Worm (Caenorhabditis elegans) whole organism, L3 larva: ENCODE data around the gene str-243.
A peak's percentile ranks its signal among the peaks of the same experiment; 100 is the strongest.

Experiments used
- ZK546.5 ChIP-seq: sonication (generic microtip); optimal IDR thresholded peaks from 2 replicates; lab custom pipeline; 2017; ENCODE audit warnings: missing biosample characterization, missing genetic modification characterization
- ama-1 ChIP-seq: fragments of 150-350 bp; optimal IDR thresholded peaks from 2 replicates; lab custom pipeline; 2018
- ceh-28 ChIP-seq: fragments of 150-350 bp; optimal IDR thresholded peaks from 2 replicates; lab custom pipeline; 2014; ENCODE audit warnings: missing biosample characterization, missing genetic modification reagents, missing genetic modification characterization
- ceh-82 ChIP-seq: fragments of 150-350 bp; optimal IDR thresholded peaks from 2 replicates; lab custom pipeline; 2014; ENCODE audit warnings: missing biosample characterization, missing genetic modification characterization
- egl-27 ChIP-seq: sonication (generic microtip); optimal IDR thresholded peaks from 4 replicates; lab custom pipeline; 2017; ENCODE audit warnings: missing biosample characterization, missing genetic modification reagents, missing genetic modification characterization
- egl-5 ChIP-seq: fragments of 150-350 bp; optimal IDR thresholded peaks from 2 replicates; lab custom pipeline; 2017; ENCODE audit warnings: missing biosample characterization, missing genetic modification reagents, missing genetic modification characterization, inconsistent platforms
- elt-1 ChIP-seq: fragments of 150-350 bp; optimal IDR thresholded peaks from 2 replicates; lab custom pipeline; 2014; ENCODE audit warnings: missing biosample characterization, missing genetic modification characterization
- elt-2 ChIP-seq: sonication (generic microtip); optimal IDR thresholded peaks from 2 replicates; lab custom pipeline; 2016; ENCODE audit warnings: missing genetic modification reagents, mild to moderate bottlenecking, missing genetic modification characterization, missing compliant biosample characterization
- eor-1 ChIP-seq, 2 experiments: fragments of 150-350 bp; optimal IDR thresholded peaks; 2 replicates each; lab custom pipeline; 2014 to 2018; ENCODE audit warnings: missing biosample characterization in 2 of 2, missing genetic modification characterization in 2 of 2
- fkh-10 ChIP-seq: sonication (generic microtip); optimal IDR thresholded peaks from 2 replicates; lab custom pipeline; 2017; ENCODE audit warnings: missing biosample characterization, missing genetic modification reagents, missing genetic modification characterization
- fkh-2 ChIP-seq: fragments of 150-350 bp; optimal IDR thresholded peaks from 2 replicates; lab custom pipeline; 2014; ENCODE audit warnings: missing biosample characterization, missing genetic modification reagents, missing genetic modification characterization
- fos-1 ChIP-seq: fragments of 150-350 bp; optimal IDR thresholded peaks from 2 replicates; lab custom pipeline; 2014; ENCODE audit warnings: missing biosample characterization, missing genetic modification characterization
- jun-1 ChIP-seq: fragments of 150-350 bp; optimal IDR thresholded peaks from 2 replicates; lab custom pipeline; 2014; ENCODE audit warnings: missing biosample characterization, missing genetic modification reagents, missing genetic modification characterization
- lin-39 ChIP-seq: fragments of 150-350 bp; optimal IDR thresholded peaks from 2 replicates; lab custom pipeline; 2018; ENCODE audit warnings: missing biosample characterization, missing genetic modification reagents, missing genetic modification characterization
- lsy-12 ChIP-seq: sonication (generic microtip); optimal IDR thresholded peaks from 2 replicates; lab custom pipeline; 2016; ENCODE audit warnings: mild to moderate bottlenecking, missing genetic modification characterization, missing compliant biosample characterization
- mdl-1 ChIP-seq: fragments of 150-350 bp; optimal IDR thresholded peaks from 2 replicates; lab custom pipeline; 2014; ENCODE audit warnings: missing biosample characterization, missing genetic modification characterization
- mml-1 ChIP-seq: fragments of 150-350 bp; sonication (generic microtip); optimal IDR thresholded peaks from 3 replicates; lab custom pipeline; 2014; ENCODE audit warnings: missing biosample characterization, missing genetic modification characterization
- nfya-1 ChIP-seq: sonication (generic microtip); optimal IDR thresholded peaks from 2 replicates; lab custom pipeline; 2017; ENCODE audit warnings: missing genetic modification characterization, mild to moderate bottlenecking, missing compliant biosample characterization, antibody characterized with exemption, moderate library complexity; ENCODE audit not compliant: insufficient read depth
- nhr-11 ChIP-seq: fragments of 150-350 bp; optimal IDR thresholded peaks from 2 replicates; lab custom pipeline; 2014; ENCODE audit warnings: missing biosample characterization, missing genetic modification characterization
- nhr-12 ChIP-seq: fragments of 150-350 bp; optimal IDR thresholded peaks from 2 replicates; lab custom pipeline; 2014; ENCODE audit warnings: missing biosample characterization, missing genetic modification characterization
- nhr-23 ChIP-seq: fragments of 150-350 bp; optimal IDR thresholded peaks from 2 replicates; lab custom pipeline; 2014; ENCODE audit warnings: missing biosample characterization, missing genetic modification reagents, missing genetic modification characterization
- nhr-237 ChIP-seq: fragments of 150-350 bp; optimal IDR thresholded peaks from 2 replicates; lab custom pipeline; 2014; ENCODE audit warnings: missing biosample characterization, missing genetic modification characterization
- nhr-25 ChIP-seq: sonication (generic microtip); optimal IDR thresholded peaks from 2 replicates; lab custom pipeline; 2017; ENCODE audit warnings: missing biosample characterization, missing genetic modification characterization
- nhr-28 ChIP-seq: fragments of 150-350 bp; optimal IDR thresholded peaks from 2 replicates; lab custom pipeline; 2014; ENCODE audit warnings: missing biosample characterization, missing genetic modification characterization
- nhr-43 ChIP-seq: sonication (generic microtip); optimal IDR thresholded peaks from 2 replicates; lab custom pipeline; 2016; ENCODE audit warnings: mild to moderate bottlenecking, missing genetic modification characterization, missing compliant biosample characterization; ENCODE audit not compliant: poor library complexity, severe bottlenecking
- nhr-67 ChIP-seq: fragments of 150-350 bp; optimal IDR thresholded peaks from 2 replicates; lab custom pipeline; 2014; ENCODE audit warnings: missing biosample characterization, missing genetic modification characterization
- nhr-77 ChIP-seq: fragments of 150-350 bp; optimal IDR thresholded peaks from 2 replicates; lab custom pipeline; 2014; ENCODE audit warnings: missing biosample characterization, missing genetic modification characterization
- pqm-1 ChIP-seq: fragments of 150-350 bp; optimal IDR thresholded peaks from 2 replicates; lab custom pipeline; 2017; ENCODE audit warnings: missing biosample characterization, missing genetic modification characterization, inconsistent platforms
- sea-2 ChIP-seq: fragments of 150-350 bp; sonication (generic microtip); optimal IDR thresholded peaks from 4 replicates; lab custom pipeline; 2014; ENCODE audit warnings: missing biosample characterization, missing genetic modification reagents, missing genetic modification characterization
- skn-1 ChIP-seq: fragments of 150-350 bp; optimal IDR thresholded peaks from 2 replicates; lab custom pipeline; 2014; ENCODE audit warnings: missing biosample characterization, missing genetic modification characterization
- snpc-4 ChIP-seq: fragments of 150-350 bp; optimal IDR thresholded peaks from 2 replicates; lab custom pipeline; 2014; ENCODE audit warnings: missing biosample characterization, missing genetic modification characterization
- unc-39 ChIP-seq: sonication (generic microtip); optimal IDR thresholded peaks from 4 replicates; lab custom pipeline; 2017; ENCODE audit warnings: missing biosample characterization, missing genetic modification characterization
- ztf-11 ChIP-seq: fragments of 150-350 bp; optimal IDR thresholded peaks from 2 replicates; lab custom pipeline; 2014; ENCODE audit warnings: missing biosample characterization, missing genetic modification characterization
- ztf-4 ChIP-seq: fragments of 150-350 bp; optimal IDR thresholded peaks from 2 replicates; lab custom pipeline; 2014; ENCODE audit warnings: missing biosample characterization, missing genetic modification characterization

Gene str-243

DNA sequence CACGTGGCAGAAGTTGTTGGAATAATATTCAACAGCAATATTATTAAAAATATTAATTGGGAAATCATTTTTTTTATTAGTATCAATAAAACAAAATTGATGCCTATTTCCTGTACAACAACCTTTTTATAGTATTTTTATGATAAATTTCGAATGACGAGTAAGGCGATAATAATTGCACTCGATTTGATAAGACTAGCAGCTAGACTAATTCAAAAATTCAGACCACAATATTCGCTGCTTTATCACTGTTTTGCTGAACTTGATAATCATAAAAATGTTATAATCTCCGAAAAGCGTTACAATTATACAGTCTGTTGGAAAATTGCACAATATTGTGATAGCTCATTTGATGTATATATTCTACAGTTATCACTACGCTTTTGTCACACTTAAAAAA, 23.1 kb downstream of the str-243 start, which contains the start of gene oac-32:
Gene oac-32, minus strand, starts transcription at position 90 of the 400 bp plus-strand sequence.
- TF ChIP-seq nhr-11 (tag; lab: Kevin White, UChicago) (no peak), nhr-28 (tag; lab: Kevin White, UChicago) (no peak), unc-39 (tag; lab: Kevin White, UChicago) (no peak), sea-2 (GFP tag; lab: Kevin White, UChicago) (no peak), pqm-1 (tag; lab: Kevin White, UChicago) (peak; percentile 75), fos-1 (tag; lab: Kevin White, UChicago) (no peak), nhr-67 (tag; lab: Kevin White, UChicago) (no peak), elt-1 (tag; lab: Kevin White, UChicago) (no peak), elt-2 (peak; percentile 62)

DNA sequence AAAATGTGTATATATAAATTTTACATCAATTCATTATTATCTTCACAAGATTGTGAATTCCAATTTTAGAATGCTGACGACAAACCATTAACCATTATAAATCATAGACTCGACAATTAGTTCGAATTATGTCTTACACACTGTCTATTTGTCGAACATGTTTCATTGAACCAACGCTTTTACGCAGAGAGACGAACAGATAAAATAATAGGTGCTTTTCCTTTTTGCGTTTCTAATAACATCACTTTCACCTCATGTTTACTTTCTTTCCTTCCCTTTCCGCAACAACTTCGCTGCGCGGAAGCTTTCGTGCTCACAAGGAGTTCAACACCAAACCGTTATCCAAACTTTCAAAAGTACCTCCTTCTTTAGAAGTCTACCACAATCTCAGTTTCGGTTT, 25.3 kb downstream of the str-243 start, which contains the start of gene F52F10.2:
Gene F52F10.2, plus strand, starts transcription at position 301 of the 400 bp plus-strand sequence.
- TF ChIP-seq elt-1 (tag; lab: Kevin White, UChicago) (no peak), fkh-2 (tag; lab: Kevin White, UChicago) (no peak)
- TF ChIP-seq, all 47 proteins: peak for 0

DNA sequence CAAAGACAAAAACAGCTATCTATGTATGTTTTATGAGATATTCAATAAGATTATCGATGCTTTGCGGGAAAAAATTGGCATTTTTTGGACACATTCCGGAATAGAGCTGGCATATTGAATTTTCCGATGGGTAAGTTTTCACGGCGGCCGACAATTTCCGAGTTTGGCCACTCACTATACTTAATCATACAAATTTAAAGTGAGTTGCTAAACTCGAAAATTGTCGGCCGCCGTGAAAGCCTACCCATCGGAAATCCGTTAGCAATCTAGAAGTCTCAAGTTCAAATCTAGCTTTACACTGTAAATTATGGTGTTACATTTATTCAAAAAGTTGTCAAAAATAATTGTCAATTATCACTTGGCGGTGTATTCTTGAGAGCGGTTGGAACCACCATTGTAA, 28.1 kb downstream of the str-243 start:
- TF ChIP-seq lsy-12 (tag; lab: Kevin White, UChicago) (no peak), ztf-11 (tag; lab: Kevin White, UChicago) (no peak), fos-1 (tag; lab: Kevin White, UChicago) (no peak), lin-39 (tag; lab: Kevin White, UChicago) (no peak), sea-2 (GFP tag; lab: Kevin White, UChicago) (no peak), pqm-1 (tag; lab: Kevin White, UChicago) (no peak), ztf-4 (tag; lab: Kevin White, UChicago) (no peak), eor-1 (tag; optimal IDR thresholded peaks at IDR 0.05; lab: Kevin White, UChicago) (no peak), nhr-23 (tag; lab: Kevin White, UChicago) (no peak), egl-5 (tag; lab: Kevin White, UChicago) (no peak), mdl-1 (tag; lab: Kevin White, UChicago) (no peak), nhr-28 (tag; lab: Kevin White, UChicago) (no peak), jun-1 (tag; lab: Kevin White, UChicago) (no peak), nfya-1 (tag; lab: Kevin White, UChicago) (no peak)
- TF ChIP-seq, all 47 proteins: peak for 0

ce11 chrV:1551143-1551542, 28.6 kb downstream of the str-243 start:
- TF ChIP-seq snpc-4 (tag; lab: Kevin White, UChicago) (no peak), eor-1 (tag; optimal IDR thresholded peaks at IDR 0.05; lab: Kevin White, UChicago) (no peak), egl-27 (tag; lab: Kevin White, UChicago) (no peak), fkh-10 (GFP tag; lab: Kevin White, UChicago) (no peak), mml-1 (tag; lab: Kevin White, UChicago) (no peak), unc-39 (tag; lab: Kevin White, UChicago) (no peak), sea-2 (GFP tag; lab: Kevin White, UChicago) (no peak), mdl-1 (tag; lab: Kevin White, UChicago) (no peak), nhr-77 (tag; lab: Kevin White, UChicago) (no peak), fos-1 (tag; lab: Kevin White, UChicago) (no peak), nhr-237 (tag; lab: Kevin White, UChicago) (no peak), fkh-2 (tag; lab: Kevin White, UChicago) (no peak), egl-5 (tag; lab: Kevin White, UChicago) (no peak), jun-1 (tag; lab: Kevin White, UChicago) (no peak), ztf-4 (tag; lab: Kevin White, UChicago) (no peak), ceh-82 (tag; lab: Kevin White, UChicago) (no peak), elt-2 (no peak), ama-1 (lab: Kevin White, UChicago) (no peak)

DNA sequence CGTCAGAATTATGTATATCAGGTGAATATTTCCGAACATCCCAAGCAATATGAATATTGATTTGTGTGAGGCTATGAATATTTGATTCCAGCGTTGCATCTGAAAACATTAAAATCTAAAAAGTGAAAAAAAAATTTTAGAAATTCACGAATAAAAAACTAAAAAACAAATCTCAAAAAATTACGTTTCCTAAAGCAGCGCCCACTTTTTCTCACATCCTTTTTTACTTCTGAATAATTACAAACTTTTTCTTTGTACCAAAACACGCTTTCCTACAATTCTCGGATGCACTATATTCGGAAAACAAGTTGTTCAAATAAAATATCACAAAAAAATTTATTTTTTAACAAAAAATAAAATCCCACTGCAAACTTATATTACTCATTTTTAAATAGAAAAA, 30.4 kb downstream of the str-243 start, which contains the start of gene srsx-8:
Gene srsx-8, minus strand, starts transcription at position 101 of the 400 bp plus-strand sequence.
- TF ChIP-seq pqm-1 (tag; lab: Kevin White, UChicago) = no peak
- no peak for TF ChIP-seq lin-39 (tag; lab: Kevin White, UChicago)
- no peak for TF ChIP-seq nhr-11 (tag; lab: Kevin White, UChicago)
- TF ChIP-seq elt-2 = no peak
- TF ChIP-seq nhr-25 = no peak
- no peak for TF ChIP-seq eor-1 (tag; optimal IDR thresholded peaks at IDR 0.05; lab: Kevin White, UChicago)
- TF ChIP-seq skn-1 (tag; lab: Kevin White, UChicago) = no peak
- no peak for TF ChIP-seq nfya-1 (tag; lab: Kevin White, UChicago)
- no peak for TF ChIP-seq ztf-11 (tag; lab: Kevin White, UChicago)
- TF ChIP-seq fkh-10 (GFP tag; lab: Kevin White, UChicago) = no peak
- TF ChIP-seq ceh-28 (tag; lab: Kevin White, UChicago) = no peak
- TF ChIP-seq ZK546.5 (tag; lab: Kevin White, UChicago) = no peak
- TF ChIP-seq nhr-43 (tag; lab: Kevin White, UChicago) = no peak
- TF ChIP-seq nhr-12 (tag; lab: Kevin White, UChicago) = no peak
